Worm (Caenorhabditis elegans) whole organism, L1 larva: ENCODE results near the gene aptf-4.

Experiments used
- C16A3.4 ChIP-seq: fragments of 150-350 bp; optimal IDR thresholded peaks from 2 replicates; lab custom pipeline; 2014; ENCODE audit warnings: missing biosample characterization, missing genetic modification characterization
- C34B4.2 ChIP-seq: sonication (generic microtip); optimal IDR thresholded peaks from 2 replicates; lab custom pipeline; 2017; ENCODE audit warnings: mild to moderate bottlenecking, missing genetic modification characterization, missing compliant biosample characterization
- aha-1 ChIP-seq: fragments of 150-350 bp; optimal IDR thresholded peaks from 2 replicates; lab custom pipeline; 2014; ENCODE audit warnings: missing biosample characterization, missing genetic modification characterization
- ama-1 ChIP-seq: fragments of 150-350 bp; optimal IDR thresholded peaks from 2 replicates; lab custom pipeline; 2014
- blmp-1 ChIP-seq: fragments of 150-350 bp; optimal IDR thresholded peaks from 2 replicates; lab custom pipeline; 2014; ENCODE audit warnings: missing biosample characterization, missing genetic modification characterization
- ceh-63 ChIP-seq: fragments of 200-800 bp; sonication (Bioruptor generic); optimal IDR thresholded peaks from 2 replicates; lab custom pipeline; 2018; ENCODE audit warnings: mild to moderate bottlenecking, missing genetic modification characterization, missing compliant biosample characterization
- ceh-8 ChIP-seq: fragments of 200-800 bp; sonication (Bioruptor generic); optimal IDR thresholded peaks from 2 replicates; lab custom pipeline; 2018; ENCODE audit warnings: mild to moderate bottlenecking, missing genetic modification characterization, moderate library complexity, missing compliant biosample characterization
- ceh-82 ChIP-seq, 3 experiments: fragments of 150-350 bp in 1 of 3; sonication (generic microtip) in 2 of 3; optimal IDR thresholded peaks; 2 replicates each; lab custom pipeline; 2014 to 2017; ENCODE audit warnings: missing biosample characterization in 3 of 3, missing genetic modification characterization in 3 of 3
- ceh-88 ChIP-seq: fragments of 200-800 bp; sonication (Bioruptor generic); IDR thresholded peaks from 2 replicates; pipeline ENCODE4 v1.3.6; 2022; ENCODE audit warnings: missing genetic modification characterization, missing compliant biosample characterization
- ceh-90 ChIP-seq: sonication (generic microtip); optimal IDR thresholded peaks from 2 replicates; lab custom pipeline; 2016; ENCODE audit warnings: missing genetic modification characterization, missing compliant biosample characterization
- efl-1 ChIP-seq, 4 experiments: fragments of 150-350 bp; optimal IDR thresholded peaks in 3 of 4; peaks in 1 of 4; 1 replicate in 1 of 4; 2 replicates in 3 of 4; lab custom pipeline; 2014; ENCODE audit warnings: missing biosample characterization in 2 of 4, missing genetic modification characterization in 2 of 4, missing genetic modification reagents in 2 of 4
- efl-3 ChIP-seq: fragments of 200-800 bp; sonication (Bioruptor generic); optimal IDR thresholded peaks from 2 replicates; lab custom pipeline; 2018; ENCODE audit warnings: mild to moderate bottlenecking, missing genetic modification characterization, missing compliant biosample characterization
- egl-27 ChIP-seq, 2 experiments: fragments of 150-350 bp in 1 of 2; sonication (generic microtip); optimal IDR thresholded peaks; 3 replicates each; lab custom pipeline; 2017 to 2018; ENCODE audit warnings: missing biosample characterization in 2 of 2, missing genetic modification characterization in 2 of 2, missing genetic modification reagents in 2 of 2
- elt-2 ChIP-seq: sonication (generic microtip); optimal IDR thresholded peaks from 2 replicates; lab custom pipeline; 2016; ENCODE audit warnings: missing genetic modification characterization, mild to moderate bottlenecking, inconsistent platforms, missing compliant biosample characterization, missing genetic modification reagents
- elt-3 ChIP-seq, 6 experiments: fragments of 150-350 bp in 1 of 6; sonication (generic microtip); optimal IDR thresholded peaks; 2 replicates each; lab custom pipeline; 2017 to 2018; ENCODE audit warnings: missing biosample characterization in 6 of 6, missing genetic modification characterization in 6 of 6, inconsistent platforms in 1 of 6
- fkh-8 ChIP-seq: sonication (generic microtip); optimal IDR thresholded peaks from 2 replicates; lab custom pipeline; 2016; ENCODE audit warnings: mild to moderate bottlenecking, missing genetic modification characterization, missing compliant biosample characterization
- irx-1 ChIP-seq: sonication (generic microtip); optimal IDR thresholded peaks from 2 replicates; lab custom pipeline; 2016; ENCODE audit warnings: missing genetic modification characterization, missing compliant biosample characterization
- lin-14 ChIP-seq: fragments of 200-800 bp; sonication (Bioruptor generic); optimal IDR thresholded peaks from 2 replicates; lab custom pipeline; 2018; ENCODE audit warnings: mild to moderate bottlenecking, missing genetic modification characterization, moderate library complexity, missing compliant biosample characterization
- lin-35 ChIP-seq, 2 experiments: fragments of 150-350 bp; optimal IDR thresholded peaks; 2 replicates each; lab custom pipeline; 2014; ENCODE audit warnings: missing biosample characterization in 2 of 2, missing genetic modification characterization in 2 of 2, missing genetic modification reagents in 2 of 2
- lin-39 ChIP-seq: fragments of 150-350 bp; optimal IDR thresholded peaks from 2 replicates; lab custom pipeline; 2014; ENCODE audit warnings: missing biosample characterization, missing genetic modification reagents, missing genetic modification characterization
- lsy-2 ChIP-seq, 2 experiments: fragments of 150-350 bp; optimal IDR thresholded peaks; 2 replicates each; lab custom pipeline; 2014; ENCODE audit warnings: missing biosample characterization in 2 of 2, missing genetic modification characterization in 2 of 2
- mdl-1 ChIP-seq, 2 experiments: fragments of 150-350 bp; optimal IDR thresholded peaks; 2 replicates each; lab custom pipeline; 2014 to 2017; ENCODE audit warnings: missing biosample characterization in 2 of 2, missing genetic modification characterization in 2 of 2, inconsistent platforms in 1 of 2
- mef-2 ChIP-seq: fragments of 150-350 bp; optimal IDR thresholded peaks from 2 replicates; lab custom pipeline; 2014; ENCODE audit warnings: missing biosample characterization, missing genetic modification characterization
- mep-1 ChIP-seq: fragments of 150-350 bp; optimal IDR thresholded peaks from 2 replicates; lab custom pipeline; 2014; ENCODE audit warnings: missing biosample characterization, missing genetic modification characterization
- nhr-20 ChIP-seq: sonication (generic microtip); optimal IDR thresholded peaks from 2 replicates; lab custom pipeline; 2016; ENCODE audit warnings: mild to moderate bottlenecking, missing genetic modification characterization, missing compliant biosample characterization
- nhr-237 ChIP-seq: fragments of 150-350 bp; optimal IDR thresholded peaks from 2 replicates; lab custom pipeline; 2014; ENCODE audit warnings: missing biosample characterization, missing genetic modification characterization
- nhr-28 ChIP-seq: fragments of 150-350 bp; optimal IDR thresholded peaks from 2 replicates; lab custom pipeline; 2014; ENCODE audit warnings: missing biosample characterization, missing genetic modification characterization
- nhr-47 ChIP-seq: sonication (generic microtip); optimal IDR thresholded peaks from 2 replicates; lab custom pipeline; 2016; ENCODE audit warnings: mild to moderate bottlenecking, missing genetic modification characterization, moderate library complexity, missing compliant biosample characterization
- nhr-71 ChIP-seq: sonication (generic microtip); optimal IDR thresholded peaks from 2 replicates; lab custom pipeline; 2016; ENCODE audit warnings: mild to moderate bottlenecking, missing genetic modification characterization, moderate library complexity, missing compliant biosample characterization
- nhr-76 ChIP-seq: sonication (generic microtip); optimal IDR thresholded peaks from 2 replicates; lab custom pipeline; 2017; ENCODE audit warnings: missing biosample characterization, missing genetic modification characterization
- nhr-85 ChIP-seq: sonication (generic microtip); peaks from one replicate; lab custom pipeline; 2016; ENCODE audit warnings: missing genetic modification characterization, inconsistent platforms, missing compliant biosample characterization
- nhr-90 ChIP-seq: sonication (generic microtip); optimal IDR thresholded peaks from 2 replicates; lab custom pipeline; 2016; ENCODE audit warnings: mild to moderate bottlenecking, missing genetic modification characterization, missing compliant biosample characterization; ENCODE audit not compliant: poor library complexity
- pag-3 ChIP-seq: sonication (generic microtip); optimal IDR thresholded peaks from 2 replicates; lab custom pipeline; 2017; ENCODE audit warnings: missing genetic modification characterization, mild to moderate bottlenecking, missing compliant biosample characterization, antibody characterized with exemption, borderline replicate concordance; ENCODE audit not compliant: insufficient read depth
- rnt-1 ChIP-seq: sonication (generic microtip); optimal IDR thresholded peaks from 2 replicates; lab custom pipeline; 2016; ENCODE audit warnings: mild to moderate bottlenecking, missing genetic modification characterization, moderate library complexity, missing compliant biosample characterization
- snu-23 ChIP-seq: sonication (generic microtip); optimal IDR thresholded peaks from 2 replicates; lab custom pipeline; 2016; ENCODE audit warnings: missing genetic modification characterization, missing compliant biosample characterization
- swsn-7 ChIP-seq: sonication (generic microtip); optimal IDR thresholded peaks from 2 replicates; lab custom pipeline; 2016; ENCODE audit warnings: missing genetic modification characterization, missing compliant biosample characterization
- tbx-2 ChIP-seq: sonication (generic microtip); optimal IDR thresholded peaks from 2 replicates; lab custom pipeline; 2016; ENCODE audit warnings: missing genetic modification characterization, missing compliant biosample characterization
- tlp-1 ChIP-seq: fragments of 150-350 bp; optimal IDR thresholded peaks from 2 replicates; lab custom pipeline; 2014; ENCODE audit warnings: missing biosample characterization, missing genetic modification characterization
- unc-130 ChIP-seq: fragments of 150-350 bp; optimal IDR thresholded peaks from 2 replicates; lab custom pipeline; 2017; ENCODE audit warnings: missing biosample characterization, missing genetic modification characterization, inconsistent platforms
- unc-62 ChIP-seq: fragments of 150-350 bp; optimal IDR thresholded peaks from 2 replicates; lab custom pipeline; 2014; ENCODE audit warnings: missing biosample characterization, missing genetic modification reagents, missing genetic modification characterization
- unc-86 ChIP-seq: sonication (generic microtip); optimal IDR thresholded peaks from 2 replicates; lab custom pipeline; 2016; ENCODE audit warnings: missing genetic modification characterization, missing compliant biosample characterization
- vab-15 ChIP-seq: sonication (generic microtip); optimal IDR thresholded peaks from 2 replicates; lab custom pipeline; 2017; ENCODE audit warnings: missing genotype, mild to moderate bottlenecking, missing genetic modification characterization, missing compliant biosample characterization
- ztf-11 ChIP-seq, 2 experiments: sonication (generic microtip); optimal IDR thresholded peaks; 2 replicates each; lab custom pipeline; 2016 to 2017; ENCODE audit warnings: missing genetic modification characterization in 2 of 2, missing biosample characterization in 1 of 2, missing compliant biosample characterization in 1 of 2
- ztf-4 ChIP-seq: fragments of 150-350 bp; optimal IDR thresholded peaks from 2 replicates; lab custom pipeline; 2014; ENCODE audit warnings: missing biosample characterization, missing genetic modification characterization

aptf-4 gene

DNA sequence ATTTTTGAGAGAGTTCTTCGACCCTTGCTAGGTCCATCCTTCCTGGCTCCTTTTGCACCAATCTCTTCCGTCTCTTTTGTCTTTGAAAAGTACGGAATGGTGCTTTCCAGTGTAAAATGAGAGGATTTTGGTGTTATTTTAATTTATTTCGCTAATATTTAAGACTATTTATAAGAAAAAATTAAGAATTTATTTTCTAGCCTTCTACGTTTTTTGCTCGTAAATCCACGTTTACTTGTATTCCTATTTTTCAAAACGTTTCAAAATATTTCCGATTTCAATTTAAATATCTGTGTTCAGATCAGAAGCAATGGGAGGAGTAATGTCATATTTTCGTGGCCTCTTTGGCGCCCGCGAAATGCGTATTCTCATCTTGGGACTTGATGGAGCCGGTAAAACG lies 9.1 kb upstream of the aptf-4 start, which contains the start of gene arl-1:
Gene arl-1 (plus strand): TSS at position 301 of the 400 bp plus-strand sequence.
- TF ChIP-seq egl-27 (tag; optimal IDR thresholded peaks at IDR 0.05; lab: Kevin White, UChicago) (no peak), nhr-237 (no peak), unc-130 (tag; lab: Kevin White, UChicago) (no peak), aha-1 (tag; lab: Kevin White, UChicago) (no peak), unc-86 (no peak), nhr-85 (tag; lab: Kevin White, UChicago) (no peak)

DNA sequence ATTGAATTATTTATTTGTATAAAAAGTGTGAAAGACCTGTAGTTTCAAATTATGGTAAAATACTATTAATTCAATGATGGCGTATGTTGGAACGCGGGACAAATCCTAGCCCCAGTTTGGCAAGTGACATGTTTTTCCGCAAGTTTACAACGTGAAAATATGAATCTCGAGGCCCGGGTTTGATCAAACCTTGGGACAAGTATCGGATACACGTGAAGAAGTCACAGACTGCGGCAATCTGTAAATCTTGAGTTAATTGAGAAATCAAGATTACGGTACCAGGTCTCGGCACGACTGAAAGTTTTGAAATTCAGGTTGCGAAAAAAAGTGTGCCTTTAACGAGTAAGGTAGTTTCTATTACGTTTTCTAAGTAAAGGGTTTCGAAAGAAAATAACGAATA lies 7.7 kb upstream of the aptf-4 start:
- no peak for TF ChIP-seq nhr-76 (tag; lab: Kevin White, UChicago)
- TF ChIP-seq aha-1 (tag; lab: Kevin White, UChicago) = no peak
- no peak for TF ChIP-seq mep-1
- TF ChIP-seq C34B4.2 (tag; lab: Kevin White, UChicago) = no peak
- TF ChIP-seq lin-39 (tag; lab: Kevin White, UChicago) = no peak
- no peak for TF ChIP-seq C16A3.4 (tag; lab: Kevin White, UChicago)
- no peak for TF ChIP-seq ceh-88 (GFP tag; lab: Robert Waterston, UW)
- no peak for TF ChIP-seq ztf-11 (tag; optimal IDR thresholded peaks at IDR 0.05; lab: Kevin White, UChicago)
- no peak for TF ChIP-seq ceh-82 (tag; optimal IDR thresholded peaks at IDR 0.05; lab: Kevin White, UChicago)
- no peak for TF ChIP-seq vab-15 (tag; lab: Kevin White, UChicago)
- TF ChIP-seq swsn-7 = no peak
- no peak for TF ChIP-seq elt-3 (tag; optimal IDR thresholded peaks at IDR 0.05; lab: Kevin White, UChicago)
- no peak for TF ChIP-seq tlp-1 (tag; lab: Kevin White, UChicago)
- TF ChIP-seq efl-1 (optimal IDR thresholded peaks at IDR 0.05; lab: Kevin White, UChicago) = no peak
- no peak for TF ChIP-seq efl-1 (GFP tag; optimal IDR thresholded peaks at IDR 0.05 in 1 of 2; lab: Kevin White, UChicago)
- no peak for TF ChIP-seq irx-1 (tag; lab: Kevin White, UChicago)
- no peak for TF ChIP-seq ceh-8 (GFP tag; lab: Kevin White, UChicago)
- no peak for TF ChIP-seq nhr-20 (tag; lab: Kevin White, UChicago)
- TF ChIP-seq ceh-63 = no peak
- TF ChIP-seq unc-62 (GFP tag; lab: Kevin White, UChicago) = no peak
- no peak for TF ChIP-seq mdl-1 (tag; optimal IDR thresholded peaks at IDR 0.05; lab: Kevin White, UChicago)

DNA sequence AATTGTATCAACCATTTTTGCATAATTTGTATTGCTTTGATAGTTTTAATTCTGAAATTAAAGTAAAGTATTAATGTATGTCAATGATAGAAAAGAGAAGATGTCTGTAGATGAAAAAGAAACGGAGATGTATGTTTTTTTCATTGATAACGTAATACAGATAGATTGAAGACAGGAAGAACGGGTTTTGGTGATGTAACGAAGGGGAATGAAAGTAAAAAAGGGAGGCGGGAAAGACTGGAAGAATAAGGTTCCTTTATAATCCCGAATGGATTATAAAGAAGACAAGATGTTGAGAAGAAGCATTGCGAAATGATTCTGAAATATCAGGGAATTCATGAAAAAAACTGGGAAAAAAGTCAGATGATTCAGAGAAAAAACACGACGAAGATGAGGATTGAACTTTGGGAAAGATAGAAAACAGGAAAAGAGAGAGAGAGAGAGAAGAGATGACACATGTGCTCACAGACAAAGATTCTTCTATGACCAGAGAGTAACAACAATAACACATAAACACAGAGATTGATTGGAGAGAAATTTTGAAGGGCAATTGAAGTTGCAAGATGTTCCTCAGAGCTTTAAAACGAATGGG lies 5.7 kb upstream of the aptf-4 start, which contains the start of gene F54C9.11:
Gene F54C9.11 (minus strand): TSS at position 51 of the 592 bp plus-strand sequence.
- TF ChIP-seq tlp-1 (tag; lab: Kevin White, UChicago) (no peak), nhr-28 (no peak), lsy-2 (tag; optimal IDR thresholded peaks at IDR 0.05; lab: Kevin White, UChicago) (peak in 1 of 2 experiments; percentile 57), irx-1 (tag; lab: Kevin White, UChicago) (no peak), tbx-2 (tag; lab: Kevin White, UChicago) (no peak), ceh-90 (no peak), mep-1 (peak; percentile 12), lin-35 (GFP tag; optimal IDR thresholded peaks at IDR 0.05; lab: Kevin White, UChicago) (peak in 1 of 2 experiments; percentile 14), ztf-4 (tag; lab: Kevin White, UChicago) (peak; percentile 30), lin-14 (GFP tag; lab: Kevin White, UChicago) (peak; percentile 73), fkh-8 (no peak), elt-2 (no peak), mef-2 (tag; lab: Kevin White, UChicago) (no peak), nhr-47 (tag; lab: Kevin White, UChicago) (no peak), rnt-1 (tag; lab: Kevin White, UChicago) (peak; percentile 42), snu-23 (GFP tag; lab: Kevin White, UChicago) (peak; percentile 11), blmp-1 (tag; lab: Kevin White, UChicago) (peak; percentile 64), ceh-63 (no peak), C16A3.4 (tag; lab: Kevin White, UChicago) (peak; percentile 7), nhr-90 (tag; lab: Kevin White, UChicago) (no peak), ama-1 (lab: Kevin White, UChicago) (no peak), pag-3 (tag; lab: Kevin White, UChicago) (no peak), egl-27 (tag; optimal IDR thresholded peaks at IDR 0.05; lab: Kevin White, UChicago) (no peak), efl-3 (GFP tag; lab: Kevin White, UChicago) (no peak), nhr-71 (tag; lab: Kevin White, UChicago) (peak; percentile 62)
